Fruit fly (Drosophila melanogaster) whole organism, embryonic: ENCODE results near the gene Usp5.

ENCODE experiments used
- Bdp1 ChIP-seq: fragments of 200-800 bp; sonication (Bioruptor generic); optimal IDR thresholded peaks from 3 replicates; lab custom pipeline; 2016; ENCODE audit warnings: missing biosample characterization, missing genetic modification characterization
- CG10321 ChIP-seq: fragments of 200-800 bp; sonication (Bioruptor generic); IDR thresholded peaks from 2 replicates; pipeline ENCODE4 v1.3.6; 2022; ENCODE audit warnings: missing biosample characterization, missing genetic modification characterization
- CG12299 ChIP-seq: fragments of 200-800 bp; sonication (Bioruptor generic); optimal IDR thresholded peaks from 2 replicates; lab custom pipeline; 2018; ENCODE audit warnings: missing biosample characterization, mild to moderate bottlenecking, missing genetic modification characterization
- CG13123 ChIP-seq: fragments of 200-800 bp; sonication (Bioruptor generic); optimal IDR thresholded peaks from 2 replicates; lab custom pipeline; 2016; ENCODE audit warnings: missing biosample characterization, missing genetic modification characterization
- CG13424 ChIP-seq: fragments of 200-800 bp; sonication (Bioruptor generic); optimal IDR thresholded peaks from 2 replicates; lab custom pipeline; 2019; ENCODE audit warnings: missing biosample characterization, mild to moderate bottlenecking, missing genetic modification characterization, moderate library complexity
- CG14014 ChIP-seq: fragments of 200-800 bp; sonication (Bioruptor generic); IDR thresholded peaks from 2 replicates; pipeline ENCODE4 v1.3.6; 2022; ENCODE audit warnings: missing biosample characterization, missing genetic modification characterization
- CG15514 ChIP-seq: fragments of 200-800 bp; sonication (Bioruptor generic); optimal IDR thresholded peaks from 3 replicates; lab custom pipeline; 2017; ENCODE audit warnings: missing biosample characterization, missing genetic modification characterization, mild to moderate bottlenecking, moderate library complexity, missing genetic modification reagents
- CG1603 ChIP-seq: fragments of 200-800 bp; sonication (Bioruptor generic); optimal IDR thresholded peaks from 2 replicates; lab custom pipeline; 2019; ENCODE audit warnings: missing biosample characterization, mild to moderate bottlenecking, missing genetic modification characterization, moderate library complexity
- CG16779 ChIP-seq: fragments of 200-800 bp; sonication (Bioruptor generic); IDR thresholded peaks from 2 replicates; pipeline ENCODE4 v1.3.6; 2022; ENCODE audit warnings: missing biosample characterization, missing genetic modification characterization
- CG17385 ChIP-seq: fragments of 200-800 bp; sonication (Bioruptor generic); optimal IDR thresholded peaks from 3 replicates; lab custom pipeline; 2018; ENCODE audit warnings: missing biosample characterization, mild to moderate bottlenecking, missing genetic modification characterization
- CG30020 ChIP-seq: fragments of 200-800 bp; optimal IDR thresholded peaks from 2 replicates; lab custom pipeline; 2019; ENCODE audit warnings: missing biosample characterization, mild to moderate bottlenecking, missing genetic modification characterization, moderate library complexity
- CG32772 ChIP-seq: fragments of 200-800 bp; sonication (Bioruptor generic); IDR thresholded peaks from 2 replicates; pipeline ENCODE4 v1.3.6; 2022; ENCODE audit warnings: missing biosample characterization, missing genetic modification characterization
- CG43689 ChIP-seq: fragments of 200-800 bp; sonication (Bioruptor generic); IDR thresholded peaks from 2 replicates; pipeline ENCODE4 v1.3.6; 2022; ENCODE audit warnings: missing biosample characterization, missing genetic modification characterization
- CG6689 ChIP-seq: fragments of 200-800 bp; sonication (Bioruptor generic); IDR thresholded peaks from 2 replicates; pipeline ENCODE4 v1.3.6; 2022; ENCODE audit warnings: missing biosample characterization, missing genetic modification characterization
- CG6813 ChIP-seq: fragments of 200-800 bp; sonication (Bioruptor generic); optimal IDR thresholded peaks from 2 replicates; lab custom pipeline; 2017; ENCODE audit warnings: missing biosample characterization, missing genetic modification characterization, mild to moderate bottlenecking, moderate library complexity, missing genetic modification reagents
- CG8359 ChIP-seq: fragments of 200-800 bp; sonication (Bioruptor generic); optimal IDR thresholded peaks from 2 replicates; lab custom pipeline; 2017; ENCODE audit warnings: missing biosample characterization, mild to moderate bottlenecking, missing genetic modification characterization, borderline replicate concordance
- CG8765 ChIP-seq: fragments of 200-800 bp; sonication (Bioruptor generic); IDR thresholded peaks from 2 replicates; pipeline ENCODE4 v1.3.6; 2022; ENCODE audit warnings: missing biosample characterization, missing genetic modification characterization
- CG8924 ChIP-seq: fragments of 200-800 bp; optimal IDR thresholded peaks from 3 replicates; lab custom pipeline; 2019; ENCODE audit warnings: missing biosample characterization, mild to moderate bottlenecking, missing genetic modification characterization, moderate library complexity
- CG8944 ChIP-seq: fragments of 200-800 bp; sonication (Bioruptor generic); optimal IDR thresholded peaks from 3 replicates; lab custom pipeline; 2016; ENCODE audit warnings: missing biosample characterization, missing genetic modification characterization
- Chrac-16 ChIP-seq: fragments of 200-800 bp; sonication (Bioruptor generic); optimal IDR thresholded peaks from 3 replicates; lab custom pipeline; 2016; ENCODE audit warnings: missing biosample characterization, missing genetic modification characterization
- CoRest ChIP-seq: fragments of 200-800 bp; sonication (Bioruptor generic); optimal IDR thresholded peaks from 3 replicates; lab custom pipeline; 2018; ENCODE audit warnings: missing biosample characterization, mild to moderate bottlenecking, missing genetic modification characterization, moderate library complexity
- Drgx ChIP-seq: fragments of 200-800 bp; sonication (Bioruptor generic); IDR thresholded peaks from 2 replicates; pipeline ENCODE4 v1.3.6; 2022; ENCODE audit warnings: missing biosample characterization, missing genetic modification characterization
- Elba2 ChIP-seq: fragments of 200-800 bp; sonication (Bioruptor generic); optimal IDR thresholded peaks from 3 replicates; lab custom pipeline; 2016; ENCODE audit warnings: missing biosample characterization, missing genetic modification characterization
- Ets65A ChIP-seq: fragments of 200-800 bp; sonication (Bioruptor generic); peaks from one replicate; lab custom pipeline; 2016; ENCODE audit warnings: missing biosample characterization, missing genetic modification characterization
- HHEX ChIP-seq: fragments of 200-800 bp; sonication (Bioruptor generic); optimal IDR thresholded peaks from 3 replicates; lab custom pipeline; 2017; ENCODE audit warnings: missing biosample characterization, mild to moderate bottlenecking, missing genetic modification characterization, missing genetic modification reagents
- Hr51 ChIP-seq, 2 experiments: fragments of 200-800 bp; sonication (Bioruptor generic); optimal IDR thresholded peaks; 2 replicates in 1 of 2; 3 replicates in 1 of 2; lab custom pipeline; 2016 to 2018; ENCODE audit warnings: missing biosample characterization in 2 of 2, missing genetic modification characterization in 2 of 2, mild to moderate bottlenecking in 1 of 2, moderate library complexity in 1 of 2
- Hr78 ChIP-seq, 2 experiments: fragments of 200-800 bp in 1 of 2; fragments of >200 bp in 1 of 2; sonication (Bioruptor generic) in 1 of 2; optimal IDR thresholded peaks; 2 replicates each; lab custom pipeline; 2017 to 2019; ENCODE audit warnings: missing biosample characterization in 2 of 2, missing genetic modification characterization in 2 of 2, mild to moderate bottlenecking in 1 of 2, moderate library complexity in 1 of 2
- Med ChIP-seq: fragments of 200-800 bp; sonication (Bioruptor generic); peaks from one replicate; lab custom pipeline; 2016; ENCODE audit warnings: missing biosample characterization, missing genetic modification characterization, mild to moderate bottlenecking, inconsistent platforms, moderate library complexity
- Meics ChIP-seq: fragments of 200-800 bp; sonication (Bioruptor generic); optimal IDR thresholded peaks from 2 replicates; lab custom pipeline; 2017; ENCODE audit warnings: missing biosample characterization, mild to moderate bottlenecking, missing genetic modification characterization
- Nf-YC ChIP-seq: fragments of 200-800 bp; optimal IDR thresholded peaks from 3 replicates; lab custom pipeline; 2019; ENCODE audit warnings: missing biosample characterization, mild to moderate bottlenecking, missing genetic modification characterization, moderate library complexity
- Poxn ChIP-seq: fragments of 200-800 bp; sonication (Bioruptor generic); IDR thresholded peaks from 2 replicates; pipeline ENCODE4 v1.3.6; 2022; ENCODE audit warnings: missing biosample characterization, missing genetic modification characterization
- Ptx1 ChIP-seq: fragments of 200-800 bp; sonication (Bioruptor generic); IDR thresholded peaks from 2 replicates; pipeline ENCODE4 v1.3.6; 2022; ENCODE audit warnings: missing biosample characterization, missing genetic modification characterization
- Rx ChIP-seq: fragments of 200-800 bp; sonication (Bioruptor generic); IDR thresholded peaks from 2 replicates; pipeline ENCODE4 v1.3.6; 2022; ENCODE audit warnings: missing biosample characterization, missing genetic modification characterization
- ase ChIP-seq: fragments of 200-800 bp; sonication (Bioruptor generic); IDR thresholded peaks from 3 replicates; pipeline ENCODE4 v1.3.6; 2022; ENCODE audit warnings: missing biosample characterization, missing genetic modification characterization
- bowl ChIP-seq: fragments of 200-800 bp; sonication (Bioruptor generic); IDR thresholded peaks from 2 replicates; pipeline ENCODE4 v1.3.6; 2022; ENCODE audit warnings: missing biosample characterization, missing genetic modification characterization
- cg ChIP-seq: fragments of 200-800 bp; sonication (Bioruptor generic); optimal IDR thresholded peaks from 3 replicates; lab custom pipeline; 2019; ENCODE audit warnings: missing biosample characterization, mild to moderate bottlenecking, missing genetic modification characterization, moderate library complexity
- chif ChIP-seq, 2 experiments: fragments of 200-800 bp; sonication (Bioruptor generic); optimal IDR thresholded peaks; 3 replicates each; lab custom pipeline; 2016; ENCODE audit warnings: missing biosample characterization in 2 of 2, missing genetic modification characterization in 2 of 2
- dysf ChIP-seq: fragments of 200-800 bp; sonication (Bioruptor generic); IDR thresholded peaks from 3 replicates; pipeline ENCODE4 v1.3.6; 2022; ENCODE audit warnings: missing biosample characterization, missing genetic modification characterization
- en ChIP-seq: fragments of 200-800 bp; sonication (Bioruptor generic); optimal IDR thresholded peaks from 2 replicates; lab custom pipeline; 2016; ENCODE audit warnings: missing biosample characterization, missing genetic modification characterization
- gem ChIP-seq: fragments of 200-800 bp; sonication (Bioruptor generic); optimal IDR thresholded peaks from 2 replicates; lab custom pipeline; 2019; ENCODE audit warnings: missing biosample characterization, mild to moderate bottlenecking, missing genetic modification characterization, moderate library complexity
- insv ChIP-seq, 2 experiments: fragments of 200-800 bp; sonication (Bioruptor generic); optimal IDR thresholded peaks; 3 replicates each; lab custom pipeline; 2016 to 2018; ENCODE audit warnings: missing biosample characterization in 2 of 2, missing genetic modification characterization in 2 of 2
- pho ChIP-seq: fragments of 200-800 bp; sonication (Bioruptor generic); optimal IDR thresholded peaks from 2 replicates; lab custom pipeline; 2016; ENCODE audit warnings: missing biosample characterization, missing genetic modification characterization
- phol ChIP-seq: fragments of 200-800 bp; sonication (Bioruptor generic); optimal IDR thresholded peaks from 3 replicates; lab custom pipeline; 2018; ENCODE audit warnings: missing biosample characterization, mild to moderate bottlenecking, missing genetic modification characterization, moderate library complexity
- pros ChIP-seq: fragments of 200-800 bp; sonication (Bioruptor generic); optimal IDR thresholded peaks from 3 replicates; lab custom pipeline; 2019; ENCODE audit warnings: missing biosample characterization, mild to moderate bottlenecking, missing genetic modification characterization, moderate library complexity
- so ChIP-seq: fragments of 200-800 bp; sonication (Bioruptor generic); IDR thresholded peaks from 3 replicates; pipeline ENCODE4 v1.3.6; 2022; ENCODE audit warnings: missing biosample characterization, missing genetic modification characterization
- tin ChIP-seq: fragments of 200-800 bp; sonication (Bioruptor generic); optimal IDR thresholded peaks from 3 replicates; lab custom pipeline; 2016; ENCODE audit warnings: missing biosample characterization, missing genetic modification characterization
- tio ChIP-seq: fragments of 200-800 bp; sonication (Bioruptor generic); optimal IDR thresholded peaks from 2 replicates; lab custom pipeline; 2017; ENCODE audit warnings: missing biosample characterization, missing genetic modification characterization, inconsistent platforms
- vnd ChIP-seq: fragments of 200-800 bp; sonication (Bioruptor generic); IDR thresholded peaks from 3 replicates; pipeline ENCODE4 v1.3.6; 2022; ENCODE audit warnings: missing biosample characterization, missing genetic modification characterization; ENCODE audit not compliant: partially characterized antibody

Usp5 gene

dm6 chr3L:3148125-3149059 is at the start of gene Usp5, which contains the start of gene BtbVII (continued):
- TF ChIP-seq Poxn: no peak
- peak; percentile 77 for TF ChIP-seq CG8924 (tag; lab: Kevin White, UChicago)
- no peak for TF ChIP-seq tio (GFP tag; lab: Kevin White, UChicago)
- peak; percentile 64 for TF ChIP-seq CG13424 (tag; lab: Kevin White, UChicago)
- TF ChIP-seq CG8359: no peak
- peak; percentile 72 for TF ChIP-seq CG8944
- peak; percentile 50 for TF ChIP-seq CG30020 (tag; lab: Kevin White, UChicago)
- peak in 1 of 2 experiments; percentile 11 for TF ChIP-seq insv (GFP tag; optimal IDR thresholded peaks at IDR 0.05; lab: Kevin White, UChicago)
- TF ChIP-seq CG17385 (GFP tag; lab: Kevin White, UChicago): no peak
- no peak for TF ChIP-seq Rx (GFP tag; lab: Robert Waterston, UW)
- TF ChIP-seq CG6813 (GFP tag; lab: Kevin White, UChicago): no peak
- TF ChIP-seq so (GFP tag; lab: Robert Waterston, UW): 0 out of 3 replicates have a peak, but pooled peaks have one; percentile 7
- TF ChIP-seq CG12299 (tag; lab: Kevin White, UChicago): peak; percentile 4
- TF ChIP-seq en (GFP tag; lab: Kevin White, UChicago): no peak
- TF ChIP-seq ase (GFP tag; lab: Robert Waterston, UW): no peak; the same call in 2 of the 3 replicates
- peak; percentile 65 for TF ChIP-seq gem
- TF ChIP-seq Bdp1 (GFP tag; lab: Kevin White, UChicago): peak; percentile 64
- peak; percentile 34; the same call in 1 of the 2 replicates for TF ChIP-seq CG14014 (GFP tag; lab: Robert Waterston, UW)
- TF ChIP-seq CG8765: 0 out of 2 replicates have a peak, but pooled peaks have one; percentile 54
- TF ChIP-seq Hr51 (GFP tag; optimal IDR thresholded peaks at IDR 0.05; lab: Kevin White, UChicago): peak; percentile 47 to 49
- TF ChIP-seq Ptx1 (GFP tag; lab: Robert Waterston, UW): peak; percentile 58
- peak; percentile 91 for TF ChIP-seq Ets65A (GFP tag; lab: Kevin White, UChicago)
- 0 out of 2 replicates have a peak, but pooled peaks have one; percentile 27 for TF ChIP-seq CG6689 (GFP tag; lab: Robert Waterston, UW)
- TF ChIP-seq Nf-YC (tag; lab: Kevin White, UChicago): peak; percentile 2
- TF ChIP-seq Med (GFP tag; lab: Kevin White, UChicago): peak; percentile 96
- peak; percentile 100 for TF ChIP-seq CG15514
- peak; percentile 49 for TF ChIP-seq CoRest (tag; lab: Kevin White, UChicago)
- TF ChIP-seq CG1603 (tag; lab: Kevin White, UChicago): peak; percentile 83
- peak; percentile 96 for TF ChIP-seq vnd
- TF ChIP-seq CG43689 (GFP tag; lab: Robert Waterston, UW): no peak
- peak; percentile 98 for TF ChIP-seq phol (tag; lab: Kevin White, UChicago)
- no peak for TF ChIP-seq pros (GFP tag; lab: Kevin White, UChicago)
- peak; percentile 23 for TF ChIP-seq Meics (GFP tag; lab: Kevin White, UChicago)
- TF ChIP-seq CG10321 (GFP tag; lab: Robert Waterston, UW): no peak
- peak; percentile 63 for TF ChIP-seq tin
- peak; percentile 57 for TF ChIP-seq pho (GFP tag; lab: Kevin White, UChicago)
- TF ChIP-seq CG32772 (GFP tag; lab: Robert Waterston, UW): peak; percentile 62
- peak; percentile 62; the same call in 2 of the 3 replicates for TF ChIP-seq dysf (GFP tag; lab: Robert Waterston, UW)
- no peak for TF ChIP-seq cg (GFP tag; lab: Kevin White, UChicago)
- TF ChIP-seq CG13123 (GFP tag; lab: Kevin White, UChicago): peak; percentile 59
- TF ChIP-seq Hr78 (GFP tag; optimal IDR thresholded peaks at IDR 0.05; lab: Kevin White, UChicago): no peak
- no peak for TF ChIP-seq bowl
- peak; percentile 62 for TF ChIP-seq Drgx (GFP tag; lab: Robert Waterston, UW)
- no peak for TF ChIP-seq HHEX
- no peak for TF ChIP-seq CG16779 (GFP tag; lab: Robert Waterston, UW)
- TF ChIP-seq Chrac-16 (GFP tag; lab: Kevin White, UChicago): peak; percentile 62
- TF ChIP-seq Elba2: peak; percentile 96
- peak; percentile 41 to 61 for TF ChIP-seq chif (GFP tag; optimal IDR thresholded peaks at IDR 0.05; lab: Kevin White, UChicago)
